Worm (Caenorhabditis elegans): ENCODE data around the gene K08D8.5.

The K08D8.5 gene

DNA sequence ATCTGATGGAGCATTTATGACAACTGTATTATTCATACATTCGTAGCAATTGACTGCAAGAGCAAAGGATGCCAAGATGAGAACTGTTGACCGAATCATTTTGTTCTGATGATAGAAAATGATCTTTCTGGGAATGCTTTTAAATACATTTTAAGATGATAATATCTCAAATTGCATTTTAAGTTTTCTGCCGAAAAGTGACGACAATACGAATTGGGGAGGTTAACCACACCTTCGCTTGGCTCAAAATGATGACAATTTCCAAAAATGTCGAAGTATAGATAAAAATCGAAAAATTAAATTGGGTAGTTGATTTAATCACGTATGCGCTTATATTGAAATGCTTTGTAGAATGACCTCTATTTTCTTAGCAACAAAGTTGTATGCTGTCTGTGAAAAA lies 29.3 kb upstream of the K08D8.5 start, which contains the start of gene dod-24:
TSS of gene dod-24 (minus strand) at position 101 of the 400 bp plus-strand sequence.
- TF ChIP-seq nhr-129 (tag; optimal IDR thresholded peaks at IDR 0.05): no peak

DNA sequence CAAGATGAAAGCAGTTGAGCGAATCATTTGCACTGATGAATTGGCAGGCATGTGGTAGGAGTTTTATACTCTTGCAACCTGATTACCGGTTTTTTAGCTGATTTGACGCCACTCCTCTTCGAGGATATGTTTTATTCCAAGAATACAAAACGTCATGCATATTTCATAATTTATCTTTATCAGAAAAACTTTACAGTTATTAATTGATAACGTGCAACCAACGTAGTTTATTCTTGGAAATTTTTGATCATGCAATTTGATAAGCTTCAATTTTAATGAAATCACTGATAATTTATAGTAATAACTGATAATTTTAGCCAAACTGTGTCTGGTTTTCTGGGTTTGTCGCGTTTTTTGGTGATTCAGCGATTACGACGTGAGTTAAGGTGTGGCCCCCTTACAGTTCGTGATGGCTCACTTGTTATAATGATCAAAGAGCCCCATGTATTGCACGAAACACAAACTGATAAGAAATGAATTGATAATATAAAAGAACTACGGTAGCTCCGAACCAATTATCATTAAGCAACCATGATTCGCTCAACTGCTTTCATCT lies 24.4 kb upstream of the K08D8.5 start, which contains the start of the genes cld-1 and dod-21:
TSS of gene cld-1 (minus strand) at position 51 of the 556 bp plus-strand sequence.
TSS of gene dod-21 (plus strand) at position 518 of the 556 bp plus-strand sequence.
- TF ChIP-seq elt-1 (tag; optimal IDR thresholded peaks at IDR 0.05) (no peak), sma-9 (GFP tag; optimal IDR thresholded peaks at IDR 0.05) (peak; percentile 67), sma-9 (tag; optimal IDR thresholded peaks at IDR 0.05) (no peak), sma-3 (GFP tag; optimal IDR thresholded peaks at IDR 0.05) (peak; percentile 52), skn-1 (tag; optimal IDR thresholded peaks at IDR 0.05) (no peak), nhr-77 (tag; optimal IDR thresholded peaks at IDR 0.05) (no peak), crh-2 (tag; optimal IDR thresholded peaks at IDR 0.05) (peak; percentile 41), alr-1 (tag; optimal IDR thresholded peaks at IDR 0.05) (no peak), nhr-21 (tag; optimal IDR thresholded peaks at IDR 0.05) (no peak), mbf-1 (tag; optimal IDR thresholded peaks at IDR 0.05) (no peak), ztf-11 (tag; optimal IDR thresholded peaks at IDR 0.05) (no peak), F13H6.1 (tag; optimal IDR thresholded peaks at IDR 0.05) (no peak), C34F6.9 (tag; optimal IDR thresholded peaks at IDR 0.05) (no peak), lsy-2 (tag; optimal IDR thresholded peaks at IDR 0.05) (no peak), peb-1 (tag; optimal IDR thresholded peaks at IDR 0.05) (no peak), ceh-16 (tag; optimal IDR thresholded peaks at IDR 0.05) (no peak), egl-27 (tag; optimal IDR thresholded peaks at IDR 0.05) (no peak), nhr-6 (tag; optimal IDR thresholded peaks at IDR 0.05) (no peak), blmp-1 (tag; optimal IDR thresholded peaks at IDR 0.05; ENCODE audit: insufficient read depth) (no peak), nhr-25 (tag; optimal IDR thresholded peaks at IDR 0.05) (no peak), mab-5 (tag; optimal IDR thresholded peaks at IDR 0.05) (no peak), fos-1 (tag; optimal IDR thresholded peaks at IDR 0.05) (peak; percentile 90), gmeb-1 (tag; optimal IDR thresholded peaks at IDR 0.05) (peak; percentile 24)

DNA sequence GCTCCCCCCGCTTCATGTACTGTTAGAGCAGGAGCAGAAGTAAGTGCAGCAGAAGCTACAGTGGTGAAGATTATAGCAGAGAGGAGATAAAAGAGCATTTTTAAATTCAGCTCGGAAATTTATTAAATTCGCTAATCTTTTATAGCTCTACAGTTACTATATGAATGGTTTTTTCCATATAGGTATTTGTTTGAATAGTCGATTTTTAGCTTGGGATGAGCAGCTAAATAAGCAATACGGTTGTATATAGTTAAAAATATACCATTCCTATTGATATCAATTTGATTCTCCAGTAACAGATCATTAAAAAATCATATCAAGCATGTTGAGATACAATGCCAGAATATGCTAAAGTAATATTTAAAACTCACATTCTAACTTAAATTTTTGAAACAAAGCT lies 14.7 kb upstream of the K08D8.5 start, which contains the start of gene srlf-5:
TSS of gene srlf-5 (minus strand) at position 101 of the 400 bp plus-strand sequence.
- no peak for TF ChIP-seq R02D3.7 (tag; optimal IDR thresholded peaks at IDR 0.05)
- no peak for TF ChIP-seq lin-39 (tag; optimal IDR thresholded peaks at IDR 0.05)
- no peak for TF ChIP-seq mab-5 (tag; optimal IDR thresholded peaks at IDR 0.05)
- TF ChIP-seq C34F6.9 (tag; optimal IDR thresholded peaks at IDR 0.05): no peak
- no peak for TF ChIP-seq ceh-82 (tag; optimal IDR thresholded peaks at IDR 0.05)
- no peak for TF ChIP-seq ama-1 (optimal IDR thresholded peaks at IDR 0.05)
- TF ChIP-seq unc-55 (GFP tag; optimal IDR thresholded peaks at IDR 0.05): no peak
- TF ChIP-seq mdl-1 (tag; optimal IDR thresholded peaks at IDR 0.05): no peak
- no peak for TF ChIP-seq ZK546.5 (tag; optimal IDR thresholded peaks at IDR 0.05)
- TF ChIP-seq ceh-16 (tag; optimal IDR thresholded peaks at IDR 0.05): no peak
- TF ChIP-seq unc-62 (GFP tag; optimal IDR thresholded peaks at IDR 0.05): no peak
- TF ChIP-seq nhr-21 (tag; optimal IDR thresholded peaks at IDR 0.05): no peak
- no peak for TF ChIP-seq ztf-4 (tag; optimal IDR thresholded peaks at IDR 0.05)

DNA sequence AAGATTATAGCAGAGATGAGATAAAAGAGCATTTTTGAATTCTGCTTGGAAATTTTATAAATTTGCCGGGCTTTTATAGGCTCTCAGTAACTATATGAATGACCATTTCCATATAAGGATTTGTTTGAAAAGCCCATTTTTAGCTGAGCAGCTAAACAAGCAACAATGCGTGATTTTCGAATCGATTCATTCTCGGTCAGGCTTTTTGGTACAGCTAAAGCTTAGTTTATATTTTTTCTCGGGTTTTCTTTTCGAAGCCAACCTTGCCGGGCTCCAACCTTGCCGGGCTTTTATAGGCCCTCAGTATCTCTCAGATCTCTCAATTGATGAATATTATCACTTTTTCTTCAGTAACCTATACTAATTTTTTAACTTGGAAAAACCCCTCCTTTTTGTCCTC lies 12.4 kb upstream of the K08D8.5 start, which contains the start of gene srlf-4:
TSS of gene srlf-4 (minus strand) at position 101 of the 400 bp plus-strand sequence.
- no peak for TF ChIP-seq nhr-129 (tag; optimal IDR thresholded peaks at IDR 0.05)
- no peak for TF ChIP-seq nhr-12 (tag; optimal IDR thresholded peaks at IDR 0.05)
- TF ChIP-seq nhr-237 (tag; optimal IDR thresholded peaks at IDR 0.05): no peak
- TF ChIP-seq nhr-11 (tag; optimal IDR thresholded peaks at IDR 0.05): no peak
- TF ChIP-seq nhr-77 (tag; optimal IDR thresholded peaks at IDR 0.05): no peak
- no peak for TF ChIP-seq nhr-21 (tag; optimal IDR thresholded peaks at IDR 0.05)
- no peak for TF ChIP-seq unc-62 (GFP tag; optimal IDR thresholded peaks at IDR 0.05)
- TF ChIP-seq alr-1 (tag; optimal IDR thresholded peaks at IDR 0.05): no peak
- TF ChIP-seq sma-3 (GFP tag; optimal IDR thresholded peaks at IDR 0.05): no peak
- TF ChIP-seq peb-1 (tag; optimal IDR thresholded peaks at IDR 0.05): no peak
- TF ChIP-seq ztf-1 (GFP tag; conservative IDR thresholded peaks at IDR 0.05): no peak
- no peak for TF ChIP-seq ama-1 (optimal IDR thresholded peaks at IDR 0.05)
- TF ChIP-seq aly-2 (tag; optimal IDR thresholded peaks at IDR 0.05): no peak
- no peak for TF ChIP-seq elt-1 (tag; optimal IDR thresholded peaks at IDR 0.05)
- TF ChIP-seq ZK546.5 (tag; optimal IDR thresholded peaks at IDR 0.05): no peak

Data from whole organism, L2 larva.